Worm (Caenorhabditis elegans) whole organism, L1 larva: ENCODE data around the gene F13A2.5.

ENCODE experiments used
- F16B12.6 ChIP-seq: fragments of 150-350 bp; optimal IDR thresholded peaks from 2 replicates; lab custom pipeline; 2014; ENCODE audit warnings: missing biosample characterization, missing genetic modification characterization
- alr-1 ChIP-seq: fragments of 200-800 bp; sonication (Bioruptor generic); optimal IDR thresholded peaks from 2 replicates; lab custom pipeline; 2018; ENCODE audit warnings: borderline replicate concordance, mild to moderate bottlenecking, missing genetic modification characterization, missing compliant biosample characterization
- blmp-1 ChIP-seq: fragments of 150-350 bp; optimal IDR thresholded peaks from 2 replicates; lab custom pipeline; 2014; ENCODE audit warnings: missing biosample characterization, missing genetic modification characterization
- ceh-8 ChIP-seq: fragments of 200-800 bp; sonication (Bioruptor generic); optimal IDR thresholded peaks from 2 replicates; lab custom pipeline; 2018; ENCODE audit warnings: mild to moderate bottlenecking, missing genetic modification characterization, moderate library complexity, missing compliant biosample characterization
- ceh-82 ChIP-seq, 3 experiments: fragments of 150-350 bp in 1 of 3; sonication (generic microtip) in 2 of 3; optimal IDR thresholded peaks; 2 replicates each; lab custom pipeline; 2014 to 2017; ENCODE audit warnings: missing biosample characterization in 3 of 3, missing genetic modification characterization in 3 of 3
- ceh-90 ChIP-seq: sonication (generic microtip); optimal IDR thresholded peaks from 2 replicates; lab custom pipeline; 2016; ENCODE audit warnings: missing genetic modification characterization, missing compliant biosample characterization
- dsc-1 ChIP-seq: sonication (generic microtip); optimal IDR thresholded peaks from 2 replicates; lab custom pipeline; 2016; ENCODE audit warnings: mild to moderate bottlenecking, missing genetic modification characterization, missing compliant biosample characterization
- efl-1 ChIP-seq, 4 experiments: fragments of 150-350 bp; optimal IDR thresholded peaks in 3 of 4; peaks in 1 of 4; 1 replicate in 1 of 4; 2 replicates in 3 of 4; lab custom pipeline; 2014; ENCODE audit warnings: missing biosample characterization in 2 of 4, missing genetic modification characterization in 2 of 4, missing genetic modification reagents in 2 of 4
- egl-27 ChIP-seq, 2 experiments: fragments of 150-350 bp in 1 of 2; sonication (generic microtip); optimal IDR thresholded peaks; 3 replicates each; lab custom pipeline; 2017 to 2018; ENCODE audit warnings: missing biosample characterization in 2 of 2, missing genetic modification characterization in 2 of 2, missing genetic modification reagents in 2 of 2
- elt-2 ChIP-seq: sonication (generic microtip); optimal IDR thresholded peaks from 2 replicates; lab custom pipeline; 2016; ENCODE audit warnings: missing genetic modification characterization, mild to moderate bottlenecking, inconsistent platforms, missing compliant biosample characterization, missing genetic modification reagents
- elt-3 ChIP-seq, 6 experiments: fragments of 150-350 bp in 1 of 6; sonication (generic microtip); optimal IDR thresholded peaks; 2 replicates each; lab custom pipeline; 2017 to 2018; ENCODE audit warnings: missing biosample characterization in 6 of 6, missing genetic modification characterization in 6 of 6, inconsistent platforms in 1 of 6
- jun-1 ChIP-seq: fragments of 150-350 bp; optimal IDR thresholded peaks from 2 replicates; lab custom pipeline; 2014; ENCODE audit warnings: missing biosample characterization, missing genetic modification reagents, missing genetic modification characterization
- lin-14 ChIP-seq: fragments of 200-800 bp; sonication (Bioruptor generic); optimal IDR thresholded peaks from 2 replicates; lab custom pipeline; 2018; ENCODE audit warnings: mild to moderate bottlenecking, missing genetic modification characterization, moderate library complexity, missing compliant biosample characterization
- lin-35 ChIP-seq, 2 experiments: fragments of 150-350 bp; optimal IDR thresholded peaks; 2 replicates each; lab custom pipeline; 2014; ENCODE audit warnings: missing biosample characterization in 2 of 2, missing genetic modification characterization in 2 of 2, missing genetic modification reagents in 2 of 2
- lsy-2 ChIP-seq, 2 experiments: fragments of 150-350 bp; optimal IDR thresholded peaks; 2 replicates each; lab custom pipeline; 2014; ENCODE audit warnings: missing biosample characterization in 2 of 2, missing genetic modification characterization in 2 of 2
- mdl-1 ChIP-seq, 2 experiments: fragments of 150-350 bp; optimal IDR thresholded peaks; 2 replicates each; lab custom pipeline; 2014 to 2017; ENCODE audit warnings: missing biosample characterization in 2 of 2, missing genetic modification characterization in 2 of 2, inconsistent platforms in 1 of 2
- mef-2 ChIP-seq: fragments of 150-350 bp; optimal IDR thresholded peaks from 2 replicates; lab custom pipeline; 2014; ENCODE audit warnings: missing biosample characterization, missing genetic modification characterization
- mep-1 ChIP-seq: fragments of 150-350 bp; optimal IDR thresholded peaks from 2 replicates; lab custom pipeline; 2014; ENCODE audit warnings: missing biosample characterization, missing genetic modification characterization
- nhr-12 ChIP-seq: sonication (generic microtip); optimal IDR thresholded peaks from 2 replicates; lab custom pipeline; 2017; ENCODE audit warnings: missing biosample characterization, missing genetic modification characterization
- nhr-19 ChIP-seq: fragments of 200-800 bp; sonication (Bioruptor generic); conservative IDR thresholded peaks from 2 replicates; pipeline ENCODE4 v1.3.6; 2022; ENCODE audit warnings: missing genetic modification characterization, missing compliant biosample characterization
- nhr-20 ChIP-seq: sonication (generic microtip); optimal IDR thresholded peaks from 2 replicates; lab custom pipeline; 2016; ENCODE audit warnings: mild to moderate bottlenecking, missing genetic modification characterization, missing compliant biosample characterization
- nhr-237 ChIP-seq: fragments of 150-350 bp; optimal IDR thresholded peaks from 2 replicates; lab custom pipeline; 2014; ENCODE audit warnings: missing biosample characterization, missing genetic modification characterization
- nhr-76 ChIP-seq: sonication (generic microtip); optimal IDR thresholded peaks from 2 replicates; lab custom pipeline; 2017; ENCODE audit warnings: missing biosample characterization, missing genetic modification characterization
- nhr-84 ChIP-seq: sonication (generic microtip); optimal IDR thresholded peaks from 2 replicates; lab custom pipeline; 2017; ENCODE audit warnings: missing biosample characterization, missing genetic modification characterization
- sptf-1 ChIP-seq: fragments of 150-350 bp; optimal IDR thresholded peaks from 2 replicates; lab custom pipeline; 2014; ENCODE audit warnings: missing biosample characterization, missing genetic modification characterization
- unc-130 ChIP-seq: fragments of 150-350 bp; optimal IDR thresholded peaks from 2 replicates; lab custom pipeline; 2017; ENCODE audit warnings: missing biosample characterization, missing genetic modification characterization, inconsistent platforms
- unc-62 ChIP-seq: fragments of 150-350 bp; optimal IDR thresholded peaks from 2 replicates; lab custom pipeline; 2014; ENCODE audit warnings: missing biosample characterization, missing genetic modification reagents, missing genetic modification characterization
- unc-86 ChIP-seq: sonication (generic microtip); optimal IDR thresholded peaks from 2 replicates; lab custom pipeline; 2016; ENCODE audit warnings: missing genetic modification characterization, missing compliant biosample characterization
- vab-15 ChIP-seq: sonication (generic microtip); optimal IDR thresholded peaks from 2 replicates; lab custom pipeline; 2017; ENCODE audit warnings: missing genotype, mild to moderate bottlenecking, missing genetic modification characterization, missing compliant biosample characterization
- ztf-11 ChIP-seq, 2 experiments: sonication (generic microtip); optimal IDR thresholded peaks; 2 replicates each; lab custom pipeline; 2016 to 2017; ENCODE audit warnings: missing genetic modification characterization in 2 of 2, missing biosample characterization in 1 of 2, missing compliant biosample characterization in 1 of 2

The F13A2.5 gene

DNA sequence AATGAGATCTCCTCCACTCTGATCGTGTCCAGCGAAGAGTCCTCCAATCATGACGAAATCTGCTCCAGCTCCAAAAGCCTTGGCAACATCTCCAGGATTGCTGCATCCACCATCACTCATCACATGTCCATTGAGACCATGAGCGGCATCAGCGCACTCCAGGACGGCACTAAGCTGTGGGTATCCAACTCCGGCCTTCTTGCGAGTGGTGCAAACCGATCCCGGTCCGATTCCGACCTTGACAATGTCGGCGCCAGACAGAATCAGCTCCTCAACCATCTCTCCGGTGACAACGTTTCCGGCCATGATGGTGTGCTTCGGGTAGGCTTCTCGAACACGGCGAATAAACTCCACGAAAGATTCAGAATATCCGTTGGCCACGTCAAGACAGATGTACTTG is 31.2 kb downstream of the F13A2.5 start:
- TF ChIP-seq unc-86 (tag; lab: Kevin White, UChicago) (no peak), ztf-11 (tag; optimal IDR thresholded peaks at IDR 0.05; lab: Kevin White, UChicago) (no peak), nhr-84 (tag; lab: Kevin White, UChicago) (no peak), alr-1 (tag; lab: Kevin White, UChicago) (peak; percentile 81), lin-35 (GFP tag; optimal IDR thresholded peaks at IDR 0.05; lab: Kevin White, UChicago) (no peak)

DNA sequence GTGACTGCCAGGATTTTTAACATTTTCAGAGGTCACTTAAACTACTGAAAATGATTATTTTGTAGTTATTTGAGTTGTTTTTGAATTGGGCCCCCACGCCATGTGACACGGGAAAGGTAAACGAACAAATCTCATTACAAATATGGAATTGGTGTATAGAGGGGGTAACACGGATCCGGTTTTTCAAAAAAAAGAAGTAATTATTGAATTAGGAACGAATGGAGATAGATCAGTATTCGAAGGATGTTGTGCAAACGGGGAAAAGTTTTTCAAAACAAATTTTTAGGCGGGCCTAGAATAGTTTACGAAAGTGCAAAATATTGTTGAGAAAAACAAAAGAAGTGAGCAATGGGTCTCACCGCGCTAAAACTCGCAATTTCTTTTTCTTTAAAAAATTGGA is 35.3 kb downstream of the F13A2.5 start, which contains the start of gene F32D1.11:
F32D1.11 (minus strand) TSS at position 101 of the 400 bp plus-strand sequence.
- no peak for TF ChIP-seq efl-1 (optimal IDR thresholded peaks at IDR 0.05; lab: Kevin White, UChicago)
- TF ChIP-seq efl-1 (GFP tag; optimal IDR thresholded peaks at IDR 0.05 in 1 of 2; lab: Kevin White, UChicago), result peak in 1 of 2 experiments; percentile 26
- TF ChIP-seq mef-2 (tag; lab: Kevin White, UChicago), result no peak

- TF ChIP-seq unc-130 (tag; lab: Kevin White, UChicago), result no peak
- no peak for TF ChIP-seq egl-27 (tag; optimal IDR thresholded peaks at IDR 0.05; lab: Kevin White, UChicago)
- no peak for TF ChIP-seq F16B12.6 (tag; lab: Kevin White, UChicago)
- TF ChIP-seq lin-35 (GFP tag; optimal IDR thresholded peaks at IDR 0.05; lab: Kevin White, UChicago), result no peak
- TF ChIP-seq nhr-20 (tag; lab: Kevin White, UChicago), result no peak
- TF ChIP-seq mdl-1 (tag; optimal IDR thresholded peaks at IDR 0.05; lab: Kevin White, UChicago), result no peak
- no peak for TF ChIP-seq nhr-237 (tag; lab: Kevin White, UChicago)
- TF ChIP-seq sptf-1 (tag; lab: Kevin White, UChicago), result no peak
- TF ChIP-seq ceh-90, result no peak
- TF ChIP-seq elt-3 (tag; optimal IDR thresholded peaks at IDR 0.05; lab: Kevin White, UChicago), result no peak
- no peak for TF ChIP-seq nhr-19 (GFP tag; lab: Robert Waterston, UW)
- TF ChIP-seq jun-1 (tag; lab: Kevin White, UChicago), result no peak
- TF ChIP-seq elt-2 (tag; lab: Kevin White, UChicago), result no peak
- no peak for TF ChIP-seq unc-62
- TF ChIP-seq mep-1 (tag; lab: Kevin White, UChicago), result no peak
These were observed 37.2 kb downstream of the F13A2.5 start, which contains the start of gene grl-13 for ce11 chrV:4364517-4364916. grl-13 (minus strand) TSS chrV:4364617.

- TF ChIP-seq alr-1 (tag; lab: Kevin White, UChicago) (no peak), blmp-1 (tag; lab: Kevin White, UChicago) (peak; percentile 12)
These were observed 40.3 kb downstream of the F13A2.5 start, which contains the start of gene F32D1.3 for ce11 chrV:4361505-4361904. F32D1.3 (minus strand) TSS chrV:4361569.

- TF ChIP-seq lin-14 (GFP tag; lab: Kevin White, UChicago) (peak; percentile 46), nhr-12 (tag; lab: Kevin White, UChicago) (no peak), lsy-2 (tag; optimal IDR thresholded peaks at IDR 0.05; lab: Kevin White, UChicago) (no peak), vab-15 (tag; lab: Kevin White, UChicago) (no peak), ceh-8 (GFP tag; lab: Kevin White, UChicago) (no peak)
These were observed 41.7 kb downstream of the F13A2.5 start for ce11 chrV:4360018-4360417.

DNA sequence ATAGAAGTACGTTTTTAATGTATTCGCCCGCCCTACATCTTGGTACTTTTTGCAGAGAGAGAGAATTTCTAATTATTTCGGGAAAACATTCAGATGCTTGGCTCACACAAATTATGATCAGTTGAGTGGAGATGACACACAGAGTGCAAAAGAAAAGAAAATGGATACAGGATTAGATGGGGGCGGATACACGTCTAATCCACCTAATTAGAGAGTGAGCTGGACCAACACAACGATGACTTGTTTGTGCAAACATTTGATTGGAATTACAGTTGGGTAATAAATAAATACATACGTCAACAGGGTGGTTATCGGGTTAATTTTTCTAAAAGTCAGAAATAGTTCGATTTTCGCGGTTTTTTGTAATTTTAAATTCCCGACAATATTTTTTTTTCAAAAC is 42.6 kb downstream of the F13A2.5 start:
- TF ChIP-seq ceh-82 (tag; optimal IDR thresholded peaks at IDR 0.05; lab: Kevin White, UChicago) (no peak), nhr-76 (tag; lab: Kevin White, UChicago) (no peak), lin-14 (GFP tag; lab: Kevin White, UChicago) (peak; percentile 37), dsc-1 (peak; percentile 74)
